Fruit fly (Drosophila melanogaster) whole organism, embryonic: ENCODE data around the gene Cap-H2.

Source experiments
- Awh ChIP-seq: fragments of 200-800 bp; sonication (Bioruptor generic); IDR thresholded peaks from 2 replicates; pipeline ENCODE4, ENCODE4 v1.3.6; 2022; ENCODE audit warnings: missing biosample characterization, missing genetic modification characterization
- B-H2 ChIP-seq: fragments of 200-800 bp; sonication (Bioruptor generic); optimal IDR thresholded peaks from 2 replicates; lab custom pipeline; 2018; ENCODE audit warnings: missing biosample characterization, mild to moderate bottlenecking, missing genetic modification characterization
- C15 ChIP-seq: fragments of 200-800 bp; sonication (Bioruptor generic); IDR thresholded peaks from 3 replicates; pipeline ENCODE4 v1.3.6; 2022; ENCODE audit warnings: missing biosample characterization, missing genetic modification characterization
- CG10147 ChIP-seq: fragments of 200-800 bp; sonication (Bioruptor generic); optimal IDR thresholded peaks from 2 replicates; lab custom pipeline; 2019; ENCODE audit warnings: missing biosample characterization, mild to moderate bottlenecking, missing genetic modification characterization, moderate library complexity
- CG10267 ChIP-seq: fragments of 200-800 bp; sonication (Bioruptor generic); optimal IDR thresholded peaks from 2 replicates; lab custom pipeline; 2018; ENCODE audit warnings: missing biosample characterization, mild to moderate bottlenecking, missing genetic modification characterization, moderate library complexity
- CG11456 ChIP-seq: fragments of 200-800 bp; sonication (Bioruptor generic); IDR thresholded peaks from 3 replicates; pipeline ENCODE4 v1.3.6; 2022; ENCODE audit warnings: missing biosample characterization, missing genetic modification characterization
- CG11504 ChIP-seq: fragments of 200-800 bp; sonication (Bioruptor generic); optimal IDR thresholded peaks from 3 replicates; lab custom pipeline; 2019; ENCODE audit warnings: missing biosample characterization, mild to moderate bottlenecking, missing genetic modification characterization, moderate library complexity
- CG12391 ChIP-seq: fragments of 200-800 bp; sonication (Bioruptor generic); optimal IDR thresholded peaks from 3 replicates; lab custom pipeline; 2018; ENCODE audit warnings: missing biosample characterization, mild to moderate bottlenecking, missing genetic modification characterization, moderate library complexity
- CG12659 ChIP-seq: fragments of 200-800 bp; sonication (Bioruptor generic); optimal IDR thresholded peaks from 3 replicates; lab custom pipeline; 2017; ENCODE audit warnings: mild to moderate bottlenecking, missing biosample characterization, missing genetic modification reagents, missing genetic modification characterization
- CG16779 ChIP-seq: fragments of 200-800 bp; sonication (Bioruptor generic); IDR thresholded peaks from 2 replicates; pipeline ENCODE4 v1.3.6; 2022; ENCODE audit warnings: missing biosample characterization, missing genetic modification characterization
- CG16863 ChIP-seq: fragments of 200-800 bp; sonication (Bioruptor generic); optimal IDR thresholded peaks from 3 replicates; lab custom pipeline; 2016; ENCODE audit warnings: missing biosample characterization, missing genetic modification characterization
- CG17385 ChIP-seq: fragments of 200-800 bp; sonication (Bioruptor generic); optimal IDR thresholded peaks from 3 replicates; lab custom pipeline; 2018; ENCODE audit warnings: missing biosample characterization, mild to moderate bottlenecking, missing genetic modification characterization
- CG2116 ChIP-seq: fragments of 200-800 bp; sonication (Bioruptor generic); optimal IDR thresholded peaks from 3 replicates; lab custom pipeline; 2018; ENCODE audit warnings: missing biosample characterization, mild to moderate bottlenecking, missing genetic modification characterization
- CG30020 ChIP-seq: fragments of 200-800 bp; optimal IDR thresholded peaks from 2 replicates; lab custom pipeline; 2019; ENCODE audit warnings: missing biosample characterization, mild to moderate bottlenecking, missing genetic modification characterization, moderate library complexity
- CG31441 ChIP-seq: fragments of 200-800 bp; sonication (Bioruptor generic); IDR thresholded peaks from 2 replicates; pipeline ENCODE4 v1.3.6; 2022; ENCODE audit warnings: missing biosample characterization, missing genetic modification characterization
- CG4360 ChIP-seq: fragments of 200-800 bp; sonication (Bioruptor generic); IDR thresholded peaks from 2 replicates; pipeline ENCODE4 v1.3.6; 2022; ENCODE audit warnings: missing biosample characterization, missing genetic modification characterization
- CG4730 ChIP-seq: fragments of 200-800 bp; sonication (Bioruptor generic); IDR thresholded peaks from 2 replicates; pipeline ENCODE4 v1.3.6; 2022; ENCODE audit warnings: missing biosample characterization, missing genetic modification characterization
- CG6689 ChIP-seq: fragments of 200-800 bp; sonication (Bioruptor generic); IDR thresholded peaks from 2 replicates; pipeline ENCODE4 v1.3.6; 2022; ENCODE audit warnings: missing biosample characterization, missing genetic modification characterization
- CG7963 ChIP-seq: fragments of 200-800 bp; sonication (Bioruptor generic); IDR thresholded peaks from 3 replicates; pipeline ENCODE4 v1.3.6; 2022; ENCODE audit warnings: missing biosample characterization, missing genetic modification characterization; ENCODE audit not compliant: partially characterized antibody
- CG8089 ChIP-seq: fragments of 200-800 bp; sonication (Bioruptor generic); optimal IDR thresholded peaks from 3 replicates; lab custom pipeline; 2016; ENCODE audit warnings: missing biosample characterization, missing genetic modification characterization
- CG8290 ChIP-seq, 3 experiments: fragments of 200-800 bp; sonication (Bioruptor generic); optimal IDR thresholded peaks; 2 replicates each; lab custom pipeline; 2016 to 2019; ENCODE audit warnings: missing biosample characterization in 3 of 3, missing genetic modification characterization in 3 of 3, mild to moderate bottlenecking in 2 of 3, moderate library complexity in 1 of 3
- CG9215 ChIP-seq: fragments of 200-800 bp; sonication (Bioruptor generic); IDR thresholded peaks from 2 replicates; pipeline ENCODE4 v1.3.6; 2022; ENCODE audit warnings: missing biosample characterization, missing genetic modification characterization
- D19B ChIP-seq: fragments of 200-800 bp; sonication (Bioruptor generic); optimal IDR thresholded peaks from 2 replicates; lab custom pipeline; 2017; ENCODE audit warnings: missing biosample characterization, mild to moderate bottlenecking, missing genetic modification characterization
- Dip2 ChIP-seq: fragments of 200-800 bp; sonication (Bioruptor generic); IDR thresholded peaks from 2 replicates; pipeline ENCODE4 v1.3.6; 2022; ENCODE audit warnings: missing biosample characterization, missing genetic modification characterization
- Dp ChIP-seq: fragments of 200-800 bp; sonication (Bioruptor generic); optimal IDR thresholded peaks from 2 replicates; lab custom pipeline; 2018; ENCODE audit warnings: missing biosample characterization, mild to moderate bottlenecking, missing genetic modification characterization, moderate library complexity
- Fer2 ChIP-seq: fragments of 200-800 bp; sonication (Bioruptor generic); optimal IDR thresholded peaks from 2 replicates; lab custom pipeline; 2018; ENCODE audit warnings: missing biosample characterization, mild to moderate bottlenecking, missing genetic modification characterization, moderate library complexity
- MESR4 ChIP-seq: fragments of 200-800 bp; sonication (Bioruptor generic); optimal IDR thresholded peaks from 2 replicates; lab custom pipeline; 2018; ENCODE audit warnings: missing biosample characterization, mild to moderate bottlenecking, missing genetic modification characterization, moderate library complexity
- Sox100B ChIP-seq: fragments of 200-800 bp; sonication (Bioruptor generic); optimal IDR thresholded peaks from 3 replicates; lab custom pipeline; 2018; ENCODE audit warnings: missing biosample characterization, mild to moderate bottlenecking, missing genetic modification characterization
- ab ChIP-seq: fragments of 200-800 bp; sonication (Bioruptor generic); optimal IDR thresholded peaks from 2 replicates; lab custom pipeline; 2016; ENCODE audit warnings: missing biosample characterization, missing genetic modification characterization
- amos ChIP-seq: fragments of 200-800 bp; sonication (Bioruptor generic); IDR thresholded peaks from 2 replicates; pipeline ENCODE4 v1.3.6; 2022; ENCODE audit warnings: missing biosample characterization, missing genetic modification characterization; ENCODE audit not compliant: partially characterized antibody
- az2 ChIP-seq: fragments of 200-800 bp; sonication (Bioruptor generic); optimal IDR thresholded peaks from 3 replicates; lab custom pipeline; 2016; ENCODE audit warnings: missing biosample characterization, missing genetic modification characterization
- cato ChIP-seq: fragments of 200-800 bp; sonication (Bioruptor generic); optimal IDR thresholded peaks from 2 replicates; lab custom pipeline; 2016; ENCODE audit warnings: missing biosample characterization, missing genetic modification characterization, borderline replicate concordance
- chm ChIP-seq: fragments of 200-800 bp; sonication (Bioruptor generic); IDR thresholded peaks from 2 replicates; pipeline ENCODE4 v1.3.6; 2022; ENCODE audit warnings: missing biosample characterization, missing genetic modification characterization
- esg ChIP-seq: fragments of 200-800 bp; sonication (Bioruptor generic); conservative IDR thresholded peaks from 2 replicates; pipeline ENCODE4 v1.3.6; 2022; ENCODE audit warnings: missing biosample characterization, missing genetic modification characterization
- fu2 ChIP-seq: fragments of 200-800 bp; sonication (Bioruptor generic); optimal IDR thresholded peaks from 2 replicates; lab custom pipeline; 2016; ENCODE audit warnings: missing biosample characterization, missing genetic modification characterization
- gfzf ChIP-seq: fragments of 200-800 bp; sonication (Bioruptor generic); optimal IDR thresholded peaks from 2 replicates; lab custom pipeline; 2016; ENCODE audit warnings: missing biosample characterization, mild to moderate bottlenecking, missing genetic modification characterization, moderate library complexity
- grau ChIP-seq: fragments of 200-800 bp; optimal IDR thresholded peaks from 3 replicates; lab custom pipeline; 2019; ENCODE audit warnings: missing biosample characterization, mild to moderate bottlenecking, missing genetic modification characterization, moderate library complexity
- grn ChIP-seq: fragments of 200-800 bp; sonication (Bioruptor generic); optimal IDR thresholded peaks from 3 replicates; lab custom pipeline; 2017; ENCODE audit warnings: missing biosample characterization, missing genetic modification characterization
- hbn ChIP-seq: fragments of 200-800 bp; sonication (Bioruptor generic); IDR thresholded peaks from 2 replicates; pipeline ENCODE4 v1.3.6; 2022; ENCODE audit warnings: missing biosample characterization, missing genetic modification characterization; ENCODE audit not compliant: partially characterized antibody
- ind ChIP-seq: fragments of 200-800 bp; sonication (Bioruptor generic); optimal IDR thresholded peaks from 3 replicates; lab custom pipeline; 2016; ENCODE audit warnings: missing biosample characterization, missing genetic modification characterization
- kah ChIP-seq: fragments of 200-800 bp; sonication (Bioruptor generic); optimal IDR thresholded peaks from 2 replicates; lab custom pipeline; 2018; ENCODE audit warnings: missing biosample characterization, mild to moderate bottlenecking, missing genetic modification characterization
- otp ChIP-seq: fragments of 200-800 bp; sonication (Bioruptor generic); IDR thresholded peaks from 3 replicates; pipeline ENCODE4, ENCODE4 v1.3.6; 2022; ENCODE audit warnings: missing biosample characterization, missing genetic modification characterization
- pita ChIP-seq: fragments of 200-800 bp; sonication (Bioruptor generic); optimal IDR thresholded peaks from 2 replicates; lab custom pipeline; 2017; ENCODE audit warnings: missing biosample characterization, mild to moderate bottlenecking, missing genetic modification characterization
- pnt ChIP-seq: fragments of 200-800 bp; sonication (Bioruptor generic); optimal IDR thresholded peaks from 3 replicates; lab custom pipeline; 2016; ENCODE audit warnings: missing biosample characterization, missing genetic modification characterization
- ranshi ChIP-seq: fragments of 200-800 bp; sonication (Bioruptor generic); IDR thresholded peaks from 2 replicates; pipeline ENCODE4 v1.3.6; 2022; ENCODE audit warnings: missing biosample characterization, missing genetic modification characterization
- row ChIP-seq: fragments of 200-800 bp; sonication (Bioruptor generic); IDR thresholded peaks from 3 replicates; pipeline ENCODE4 v1.3.6; 2022; ENCODE audit warnings: missing biosample characterization, missing genetic modification characterization
- sim ChIP-seq: fragments of 200-800 bp; sonication (Bioruptor generic); IDR thresholded peaks from 2 replicates; pipeline ENCODE4 v1.3.6; 2022; ENCODE audit warnings: missing biosample characterization, missing genetic modification characterization
- sr ChIP-seq: fragments of 200-800 bp; sonication (Bioruptor generic); IDR thresholded peaks from 3 replicates; pipeline ENCODE4 v1.3.6; 2022; ENCODE audit warnings: missing biosample characterization, missing genetic modification characterization
- tio ChIP-seq: fragments of 200-800 bp; sonication (Bioruptor generic); optimal IDR thresholded peaks from 2 replicates; lab custom pipeline; 2017; ENCODE audit warnings: missing biosample characterization, missing genetic modification characterization, inconsistent platforms
- tll ChIP-seq, 2 experiments: fragments of 200-800 bp in 1 of 2; fragments of >200 bp in 1 of 2; sonication (Bioruptor generic) in 1 of 2; optimal IDR thresholded peaks; 2 replicates each; lab custom pipeline; 2017 to 2019; ENCODE audit warnings: missing biosample characterization in 2 of 2, missing genetic modification characterization in 2 of 2, mild to moderate bottlenecking in 1 of 2, moderate library complexity in 1 of 2

The Cap-H2 gene

dm6 chr3R:10784058-10784499, 23.0 kb downstream of the Cap-H2 start, which contains the start of the genes mRpL37 and Rbp1 (continued):
- no peak for TF ChIP-seq CG4360
- no peak for TF ChIP-seq D19B
- TF ChIP-seq CG7963 (GFP tag; lab: Robert Waterston, UW) = no peak
- TF ChIP-seq Dp = peak; percentile 13
- TF ChIP-seq CG11504 (tag; lab: Kevin White, UChicago) = peak; percentile 81
- peak; percentile 66 for TF ChIP-seq tio (GFP tag; lab: Kevin White, UChicago)
- TF ChIP-seq CG9215 (GFP tag; lab: Robert Waterston, UW) = peak; percentile 88
- peak; percentile 63 for TF ChIP-seq CG2116
- no peak for TF ChIP-seq sr
- peak; percentile 85 for TF ChIP-seq CG30020 (tag; lab: Kevin White, UChicago)
- TF ChIP-seq CG12391 (tag; lab: Kevin White, UChicago) = peak; percentile 88
- peak; percentile 66; the same call in 1 of the 2 replicates for TF ChIP-seq ranshi (GFP tag; lab: Robert Waterston, UW)
- no peak for TF ChIP-seq otp (GFP tag; lab: Robert Waterston, UW)
- peak; percentile 68 for TF ChIP-seq cato (GFP tag; lab: Kevin White, UChicago)
- TF ChIP-seq az2 (GFP tag; lab: Kevin White, UChicago) = peak; percentile 77
- no peak for TF ChIP-seq chm (GFP tag; lab: Robert Waterston, UW)
- no peak for TF ChIP-seq fu2 (GFP tag; lab: Kevin White, UChicago)
- peak; percentile 35 for TF ChIP-seq CG8089
- peak; percentile 84 for TF ChIP-seq ind (GFP tag; lab: Kevin White, UChicago)
- TF ChIP-seq CG4730 = peak; percentile 69
- peak; percentile 96 for TF ChIP-seq CG31441
- peak; percentile 66 for TF ChIP-seq B-H2
- TF ChIP-seq esg (GFP tag; lab: Robert Waterston, UW) = peak; percentile 47
- no peak for TF ChIP-seq Dip2 (GFP tag; lab: Robert Waterston, UW)
- no peak for TF ChIP-seq CG16779 (GFP tag; lab: Robert Waterston, UW)
- TF ChIP-seq CG16863 (GFP tag; lab: Kevin White, UChicago) = peak; percentile 23
- TF ChIP-seq pnt (GFP tag; lab: Kevin White, UChicago) = peak; percentile 78
- peak; percentile 45 for TF ChIP-seq Fer2 (tag; lab: Kevin White, UChicago)
- no peak for TF ChIP-seq ab (GFP tag; lab: Kevin White, UChicago)
- no peak for TF ChIP-seq grn
- TF ChIP-seq CG8290 (GFP tag; optimal IDR thresholded peaks at IDR 0.05; lab: Kevin White, UChicago) = peak; percentile 71
- no peak for TF ChIP-seq CG8290 (tag; optimal IDR thresholded peaks at IDR 0.05; lab: Kevin White, UChicago)
- TF ChIP-seq pita (GFP tag; lab: Kevin White, UChicago) = no peak
- peak; percentile 78 for TF ChIP-seq hbn
- peak; percentile 78 for TF ChIP-seq amos (GFP tag; lab: Robert Waterston, UW)
- TF ChIP-seq sim (GFP tag; lab: Robert Waterston, UW) = no peak
- TF ChIP-seq grau (tag; lab: Kevin White, UChicago) = peak; percentile 84
- TF ChIP-seq CG17385 (GFP tag; lab: Kevin White, UChicago) = peak; percentile 66
- peak; percentile 7 to 69 for TF ChIP-seq tll (GFP tag; optimal IDR thresholded peaks at IDR 0.05; lab: Kevin White, UChicago)
- peak; percentile 80 for TF ChIP-seq CG10267 (tag; lab: Kevin White, UChicago)
- TF ChIP-seq CG11456 (GFP tag; lab: Robert Waterston, UW) = peak; percentile 84
- TF ChIP-seq Sox100B (GFP tag; lab: Kevin White, UChicago) = peak; percentile 72
- TF ChIP-seq CG12659 (GFP tag; lab: Kevin White, UChicago) = peak; percentile 85
- peak; percentile 42 for TF ChIP-seq gfzf (GFP tag; lab: Kevin White, UChicago)
- TF ChIP-seq C15 (GFP tag; lab: Robert Waterston, UW) = 0 out of 3 replicates have a peak, but pooled peaks have one; percentile 48
- peak; percentile 86 for TF ChIP-seq CG10147 (GFP tag; lab: Kevin White, UChicago)
- peak; percentile 97 for TF ChIP-seq row (GFP tag; lab: Robert Waterston, UW)
- TF ChIP-seq MESR4 = no peak
- TF ChIP-seq kah (GFP tag; lab: Kevin White, UChicago) = no peak
- TF ChIP-seq Awh (GFP tag; lab: Robert Waterston, UW) = no peak
- peak; percentile 63 for TF ChIP-seq CG6689
